Fruit fly (Drosophila melanogaster): ENCODE results near the gene CG13040.

Gene CG13040

dm6 chr3L:16359219-16359748 is 32.7 kb upstream of the CG13040 start, which contains the start of gene ringer (continued):
- TF ChIP-seq az2 (GFP tag; optimal IDR thresholded peaks at IDR 0.05) (no peak), ab (GFP tag; optimal IDR thresholded peaks at IDR 0.05) (no peak), sim (GFP tag; IDR thresholded peaks at IDR 0.05) (no peak), ind (GFP tag; optimal IDR thresholded peaks at IDR 0.05) (no peak), Hey (tag; optimal IDR thresholded peaks at IDR 0.05) (no peak), HLHmδ (GFP tag; optimal IDR thresholded peaks at IDR 0.05) (no peak), Hmx (GFP tag; optimal IDR thresholded peaks at IDR 0.05) (no peak), CG14965 (GFP tag; optimal IDR thresholded peaks at IDR 0.05; ENCODE audit: borderline replicate concordance) (no peak), lab (GFP tag; optimal IDR thresholded peaks at IDR 0.05) (peak; percentile 12), CG5245 (GFP tag; optimal IDR thresholded peaks at IDR 0.05) (no peak), pros (GFP tag; optimal IDR thresholded peaks at IDR 0.05) (no peak), Kr (GFP tag; optimal IDR thresholded peaks at IDR 0.05) (no peak), CG42726 (GFP tag; IDR thresholded peaks at IDR 0.05; ENCODE audit: partially characterized antibody) (no peak), CG11560 (tag; IDR thresholded peaks at IDR 0.05) (no peak), CG12071 (GFP tag; optimal IDR thresholded peaks at IDR 0.05) (peak; percentile 0), psq (GFP tag; optimal IDR thresholded peaks at IDR 0.05) (no peak), ara (GFP tag; IDR thresholded peaks at IDR 0.05) (no peak), sob (GFP tag; IDR thresholded peaks at IDR 0.05) (0 out of 2 replicates have a peak, but pooled peaks have one; percentile 21), lbe (GFP tag; optimal IDR thresholded peaks at IDR 0.05) (no peak), Fer2 (tag; optimal IDR thresholded peaks at IDR 0.05) (no peak), Lhr (GFP tag; optimal IDR thresholded peaks at IDR 0.05) (no peak), Dbx (GFP tag; IDR thresholded peaks at IDR 0.05) (0 out of 3 replicates have a peak, but pooled peaks have one; percentile 31), h (optimal IDR thresholded peaks at IDR 0.05) (no peak), CG9797 (GFP tag; optimal IDR thresholded peaks at IDR 0.05) (no peak), CG2889 (GFP tag; IDR thresholded peaks at IDR 0.05) (no peak), CG4404 (GFP tag; IDR thresholded peaks at IDR 0.05) (no peak), CG3407 (GFP tag; optimal IDR thresholded peaks at IDR 0.05) (no peak), vfl (GFP tag; optimal IDR thresholded peaks at IDR 0.05) (no peak), CG9437 (GFP tag; optimal IDR thresholded peaks at IDR 0.05) (no peak), gem (tag; optimal IDR thresholded peaks at IDR 0.05) (no peak), HHEX (GFP tag; optimal IDR thresholded peaks at IDR 0.05) (peak; percentile 34), corto (GFP tag; optimal IDR thresholded peaks at IDR 0.05) (no peak), ci (GFP tag; IDR thresholded peaks at IDR 0.05) (no peak), CG17829 (tag; optimal IDR thresholded peaks at IDR 0.05) (no peak), nerfin-2 (GFP tag; IDR thresholded peaks at IDR 0.05; ENCODE audit: partially characterized antibody) (no peak), CG10274 (GFP tag; optimal IDR thresholded peaks at IDR 0.05) (no peak), CG4820 (GFP tag; optimal IDR thresholded peaks at IDR 0.05) (no peak), Fer1 (GFP tag; optimal IDR thresholded peaks at IDR 0.05) (peak; percentile 14), da (GFP tag; optimal IDR thresholded peaks at IDR 0.05) (no peak), CG32767 (GFP tag; IDR thresholded peaks at IDR 0.05) (no peak), p53 (GFP tag; optimal IDR thresholded peaks at IDR 0.05) (no peak), CG11696 (GFP tag; IDR thresholded peaks at IDR 0.05) (no peak), slp2 (GFP tag; optimal IDR thresholded peaks at IDR 0.05) (no peak), pho (GFP tag; optimal IDR thresholded peaks at IDR 0.05) (no peak), CG34224 (GFP tag; IDR thresholded peaks at IDR 0.05; ENCODE audit: partially characterized antibody) (no peak), CG10431 (GFP tag; optimal IDR thresholded peaks at IDR 0.05) (no peak), CG13894 (tag; optimal IDR thresholded peaks at IDR 0.05) (no peak), Hr51 (GFP tag; optimal IDR thresholded peaks at IDR 0.05) (no peak), Stat92E (GFP tag; optimal IDR thresholded peaks at IDR 0.05) (no peak), CG11398 (GFP tag; optimal IDR thresholded peaks at IDR 0.05) (no peak), CG2120 (GFP tag; optimal IDR thresholded peaks at IDR 0.05) (peak; percentile 29)
